Fruit fly (Drosophila melanogaster) whole organism, wandering third instar larva: ENCODE results near the gene CG31832.

Experiments
- CrebA ChIP-seq: fragments of 200-800 bp; sonication (Bioruptor generic); optimal IDR thresholded peaks from 2 replicates; lab custom pipeline; 2016; ENCODE audit warnings: missing biosample characterization, mild to moderate bottlenecking, missing genetic modification characterization, borderline replicate concordance
- Dfd ChIP-seq: fragments of >200 bp; optimal IDR thresholded peaks from 2 replicates; lab custom pipeline; 2017; ENCODE audit warnings: missing biosample characterization, missing genetic modification characterization
- Hnf4 ChIP-seq: fragments of 200-800 bp; sonication (Bioruptor generic); optimal IDR thresholded peaks from 2 replicates; lab custom pipeline; 2016; ENCODE audit warnings: missing biosample characterization, mild to moderate bottlenecking, missing genetic modification characterization
- Hr78 ChIP-seq: fragments of >200 bp; optimal IDR thresholded peaks from 2 replicates; lab custom pipeline; 2017; ENCODE audit warnings: missing biosample characterization, missing genetic modification characterization
- Mio ChIP-seq: sonication (Bioruptor generic); optimal IDR thresholded peaks from 2 replicates; lab custom pipeline; 2016; ENCODE audit warnings: missing biosample characterization, missing genetic modification characterization
- Rel ChIP-seq, 2 experiments: fragments of 200-800 bp; sonication (Bioruptor generic) in 1 of 2; optimal IDR thresholded peaks; 2 replicates in 1 of 2; 3 replicates in 1 of 2; lab custom pipeline; 2016 to 2019; ENCODE audit warnings: mild to moderate bottlenecking in 2 of 2, missing biosample characterization in 2 of 2, missing genetic modification characterization in 2 of 2, moderate library complexity in 1 of 2
- Sp1 ChIP-seq: fragments of 200-800 bp; sonication (Bioruptor generic); optimal IDR thresholded peaks from 3 replicates; lab custom pipeline; 2019; ENCODE audit warnings: missing biosample characterization, mild to moderate bottlenecking, missing genetic modification characterization, moderate library complexity
- dsf ChIP-seq: sonication (Bioruptor generic); optimal IDR thresholded peaks from 2 replicates; lab custom pipeline; 2016; ENCODE audit warnings: missing biosample characterization, missing genetic modification characterization, borderline replicate concordance
- pan ChIP-seq: fragments of >200 bp; optimal IDR thresholded peaks from 2 replicates; lab custom pipeline; 2017

DNA sequence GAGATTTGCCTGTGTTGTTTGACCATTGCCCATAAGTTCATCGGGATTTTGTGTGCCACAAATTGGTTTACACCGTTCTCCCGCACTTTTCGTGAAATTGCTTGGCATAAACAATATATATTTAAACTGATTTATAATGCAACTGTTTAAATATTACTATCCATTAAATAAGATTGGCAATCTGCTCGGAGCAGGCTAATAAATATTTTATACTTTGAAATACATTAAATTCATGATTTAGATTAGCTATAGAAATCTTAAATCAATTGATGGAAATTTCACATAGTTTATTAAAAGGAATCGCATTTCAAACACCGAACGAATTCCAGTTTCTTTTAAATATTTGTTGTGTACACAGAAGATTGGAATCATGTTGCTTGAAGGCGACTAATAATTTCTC is 34.6 kb upstream of the CG31832 start:
- TF ChIP-seq Rel (GFP tag; optimal IDR thresholded peaks at IDR 0.05; lab: Kevin White, UChicago) (no peak), Rel (tag; optimal IDR thresholded peaks at IDR 0.05; lab: Kevin White, UChicago) (no peak), Mio (GFP tag; lab: Kevin White, UChicago) (no peak), Dfd (GFP tag; lab: Kevin White, UChicago) (no peak), Hnf4 (GFP tag; lab: Kevin White, UChicago) (no peak), dsf (GFP tag; lab: Kevin White, UChicago) (no peak), pan (no peak), CrebA (no peak), Sp1 (no peak), Hr78 (GFP tag; lab: Kevin White, UChicago) (no peak)
